Worm (Caenorhabditis elegans) whole organism, mixed stage, embryonic: ENCODE measurements around the gene C52E4.7.

ENCODE experiments used
- M03D4.4 ChIP-seq: sonication (generic microtip); optimal IDR thresholded peaks from 2 replicates; lab custom pipeline; 2017; ENCODE audit warnings: mild to moderate bottlenecking, missing genetic modification characterization, missing compliant biosample characterization
- blmp-1 ChIP-seq: fragments of 150-350 bp; optimal IDR thresholded peaks from 2 replicates; lab custom pipeline; 2014; ENCODE audit warnings: missing biosample characterization, missing genetic modification characterization
- ces-1 ChIP-seq: fragments of 150-350 bp; optimal IDR thresholded peaks from 2 replicates; lab custom pipeline; 2014; ENCODE audit warnings: missing biosample characterization, missing genetic modification reagents, missing genetic modification characterization
- lin-13 ChIP-seq: fragments of 150-350 bp; optimal IDR thresholded peaks from 2 replicates; lab custom pipeline; 2014; ENCODE audit warnings: missing biosample characterization, missing genetic modification characterization
- lsy-2 ChIP-seq: fragments of 150-350 bp; optimal IDR thresholded peaks from 2 replicates; lab custom pipeline; 2014; ENCODE audit warnings: missing biosample characterization, missing genetic modification characterization
- mab-5 ChIP-seq: fragments of 150-350 bp; optimal IDR thresholded peaks from 2 replicates; lab custom pipeline; 2014; ENCODE audit warnings: missing biosample characterization, missing genetic modification characterization
- mep-1 ChIP-seq: fragments of 150-350 bp; optimal IDR thresholded peaks from 2 replicates; lab custom pipeline; 2017; ENCODE audit warnings: missing biosample characterization, missing genetic modification reagents, missing genetic modification characterization, inconsistent platforms
- nhr-12 ChIP-seq: fragments of 150-350 bp; optimal IDR thresholded peaks from 2 replicates; lab custom pipeline; 2014; ENCODE audit warnings: missing biosample characterization, missing genetic modification characterization
- nhr-237 ChIP-seq: fragments of 150-350 bp; optimal IDR thresholded peaks from 2 replicates; lab custom pipeline; 2014; ENCODE audit warnings: missing biosample characterization, missing genetic modification characterization
- nhr-28 ChIP-seq: fragments of 150-350 bp; optimal IDR thresholded peaks from 2 replicates; lab custom pipeline; 2014; ENCODE audit warnings: missing biosample characterization, missing genetic modification characterization
- nhr-76 ChIP-seq: sonication (generic microtip); optimal IDR thresholded peaks from 2 replicates; lab custom pipeline; 2017; ENCODE audit warnings: missing biosample characterization, missing genetic modification characterization
- pha-4 ChIP-seq: fragments of 150-350 bp; optimal IDR thresholded peaks from 2 replicates; lab custom pipeline; 2018; ENCODE audit warnings: missing biosample characterization, missing genetic modification reagents, missing genetic modification characterization
- snpc-4 ChIP-seq: fragments of 150-350 bp; optimal IDR thresholded peaks from 2 replicates; lab custom pipeline; 2014; ENCODE audit warnings: missing biosample characterization, missing genetic modification characterization

ce11 chrV:11947414-11947954, 46.6 kb upstream of the C52E4.7 start:
- no peak for TF ChIP-seq nhr-28 (tag; lab: Kevin White, UChicago)
- TF ChIP-seq nhr-237 (tag; lab: Kevin White, UChicago), result no peak
- no peak for TF ChIP-seq M03D4.4 (tag; lab: Kevin White, UChicago)
- TF ChIP-seq pha-4 (tag; lab: Kevin White, UChicago), result no peak
- no peak for TF ChIP-seq blmp-1 (tag; lab: Kevin White, UChicago)
- no peak for TF ChIP-seq mep-1 (tag; lab: Kevin White, UChicago)
- no peak for TF ChIP-seq mab-5 (tag; lab: Kevin White, UChicago)
- TF ChIP-seq lin-13 (tag; lab: Kevin White, UChicago), result no peak
- no peak for TF ChIP-seq nhr-12 (tag; lab: Kevin White, UChicago)
- no peak for TF ChIP-seq nhr-76 (tag; lab: Kevin White, UChicago)
- TF ChIP-seq lsy-2 (tag; lab: Kevin White, UChicago), result no peak
- TF ChIP-seq ces-1 (GFP tag; lab: Kevin White, UChicago), result no peak
- no peak for TF ChIP-seq snpc-4 (tag; lab: Kevin White, UChicago)
